Fruit fly (Drosophila melanogaster): ENCODE data around the gene Axn.

DNA sequence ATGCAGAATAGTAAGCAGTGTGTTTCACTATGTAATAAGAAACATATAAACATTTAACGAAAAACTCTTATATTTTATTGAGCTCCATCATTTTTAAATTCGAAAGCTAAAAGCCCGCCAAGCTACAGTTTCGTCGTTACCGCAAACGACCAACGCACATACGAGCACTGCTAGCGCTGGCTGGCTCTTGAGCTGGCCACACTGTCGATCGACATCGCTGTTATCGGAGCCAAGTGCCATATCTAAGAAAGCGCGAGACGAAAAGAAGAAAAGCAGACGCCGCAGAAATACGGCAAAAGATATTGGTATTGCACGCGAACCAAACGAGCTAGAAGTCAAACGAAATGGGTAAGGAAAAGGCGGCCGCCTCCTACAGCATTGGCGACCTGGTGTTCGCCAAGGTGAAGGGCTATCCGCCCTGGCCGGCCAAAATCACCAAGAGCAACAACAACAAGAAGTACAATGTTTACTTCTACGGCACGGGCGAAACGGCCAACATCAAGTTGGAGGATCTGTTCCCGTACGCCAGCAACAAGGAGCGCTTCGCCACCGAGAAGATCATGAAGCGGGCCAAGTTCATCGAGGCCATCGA, 29.9 kb downstream of the Axn start, which contains the start of gene Jasper:
- no peak for TF ChIP-seq h (optimal IDR thresholded peaks at IDR 0.05)
- TF ChIP-seq ttk (optimal IDR thresholded peaks at IDR 0.05) = no peak
- no peak for TF ChIP-seq Myc (optimal IDR thresholded peaks at IDR 0.05)
- TF ChIP-seq insv (optimal IDR thresholded peaks at IDR 0.05) = no peak
- TF ChIP-seq psq (optimal IDR thresholded peaks at IDR 0.05) = no peak
